Fruit fly (Drosophila melanogaster): ENCODE data around the gene CG9970.

DNA sequence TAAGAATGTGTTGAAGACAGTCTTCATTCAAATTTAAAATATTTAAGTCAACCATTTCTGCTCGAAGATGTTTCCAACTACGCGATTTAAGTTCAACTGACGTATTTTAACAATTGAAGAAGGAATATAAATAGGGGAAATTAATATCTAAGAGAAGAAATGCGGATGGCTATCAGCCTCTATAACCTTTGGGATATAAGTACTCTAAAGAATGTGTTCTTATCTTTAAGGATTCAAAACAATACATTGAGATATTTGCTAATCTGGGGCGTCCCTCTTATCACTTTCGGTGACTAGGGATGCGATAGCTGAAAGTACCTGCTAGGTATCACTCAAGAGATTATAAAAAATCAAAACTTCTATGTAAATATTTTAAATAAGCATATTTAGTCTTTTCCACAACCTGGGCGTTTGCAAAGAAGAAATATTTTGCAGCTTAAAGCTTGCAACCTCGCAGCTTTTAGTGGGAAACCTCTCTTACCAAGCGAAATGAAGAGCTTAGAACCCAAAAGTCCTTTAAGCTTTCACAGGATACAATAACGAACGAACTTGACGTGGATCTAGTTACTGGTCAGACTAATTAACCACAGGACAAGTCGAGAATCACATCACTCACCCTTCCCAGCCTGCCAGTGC, 44.6 kb upstream of the CG9970 start, which contains the start of the genes CG34025 and Or63a:
- no peak for TF ChIP-seq sage (GFP tag; optimal IDR thresholded peaks at IDR 0.05)
- TF ChIP-seq foxo (GFP tag; optimal IDR thresholded peaks at IDR 0.05) = no peak
- TF ChIP-seq h (GFP tag; optimal IDR thresholded peaks at IDR 0.05) = no peak
- no peak for TF ChIP-seq Hr78 (GFP tag; optimal IDR thresholded peaks at IDR 0.05)
- TF ChIP-seq Vsx2 (GFP tag; optimal IDR thresholded peaks at IDR 0.05; ENCODE audit: partially characterized antibody) = no peak
- no peak for TF ChIP-seq lola (GFP tag; optimal IDR thresholded peaks at IDR 0.05)
- no peak for TF ChIP-seq dmrt93B (GFP tag; optimal IDR thresholded peaks at IDR 0.05)
- no peak for TF ChIP-seq CG9705 (GFP tag; optimal IDR thresholded peaks at IDR 0.05)
- no peak for TF ChIP-seq Jra (GFP tag; optimal IDR thresholded peaks at IDR 0.05)
- no peak for TF ChIP-seq pan (optimal IDR thresholded peaks at IDR 0.05)
- TF ChIP-seq dsf (GFP tag; optimal IDR thresholded peaks at IDR 0.05; ENCODE audit: borderline replicate concordance) = no peak
- no peak for TF ChIP-seq dl (GFP tag; optimal IDR thresholded peaks at IDR 0.05; ENCODE audit: insufficient read depth in 1 of 2, partially characterized antibody in 2 of 2)
- no peak for TF ChIP-seq fru (GFP tag; optimal IDR thresholded peaks at IDR 0.05)
- TF ChIP-seq psq (GFP tag; optimal IDR thresholded peaks at IDR 0.05) = no peak

Data from whole organism, wandering third instar larva.